Fruit fly (Drosophila melanogaster): ENCODE data around the gene lili.

lili gene

dm6 chr3R:24845148-24845547, 31.3 kb upstream of the lili start:
- TF ChIP-seq CrebA (GFP tag; optimal IDR thresholded peaks at IDR 0.05; ENCODE audit: borderline replicate concordance) = no peak
- no peak for TF ChIP-seq OdsH (GFP tag; optimal IDR thresholded peaks at IDR 0.05)
- no peak for TF ChIP-seq Rel (GFP tag; optimal IDR thresholded peaks at IDR 0.05)
- TF ChIP-seq Rel (tag; optimal IDR thresholded peaks at IDR 0.05) = no peak
- no peak for TF ChIP-seq psq (GFP tag; optimal IDR thresholded peaks at IDR 0.05)
- no peak for TF ChIP-seq fru (GFP tag; optimal IDR thresholded peaks at IDR 0.05)
- no peak for TF ChIP-seq h (GFP tag; optimal IDR thresholded peaks at IDR 0.05)
- TF ChIP-seq sage (GFP tag; optimal IDR thresholded peaks at IDR 0.05) = no peak
- TF ChIP-seq Jra (GFP tag; optimal IDR thresholded peaks at IDR 0.05) = no peak
- no peak for TF ChIP-seq pan (optimal IDR thresholded peaks at IDR 0.05)
- no peak for TF ChIP-seq Vsx2 (GFP tag; optimal IDR thresholded peaks at IDR 0.05; ENCODE audit: partially characterized antibody)
- no peak for TF ChIP-seq Myc (optimal IDR thresholded peaks at IDR 0.05)
- no peak for TF ChIP-seq GATAd (GFP tag; optimal IDR thresholded peaks at IDR 0.05)
- TF ChIP-seq Sp1 (GFP tag; optimal IDR thresholded peaks at IDR 0.05) = no peak
- no peak for TF ChIP-seq CG32264 (GFP tag; optimal IDR thresholded peaks at IDR 0.05)

DNA sequence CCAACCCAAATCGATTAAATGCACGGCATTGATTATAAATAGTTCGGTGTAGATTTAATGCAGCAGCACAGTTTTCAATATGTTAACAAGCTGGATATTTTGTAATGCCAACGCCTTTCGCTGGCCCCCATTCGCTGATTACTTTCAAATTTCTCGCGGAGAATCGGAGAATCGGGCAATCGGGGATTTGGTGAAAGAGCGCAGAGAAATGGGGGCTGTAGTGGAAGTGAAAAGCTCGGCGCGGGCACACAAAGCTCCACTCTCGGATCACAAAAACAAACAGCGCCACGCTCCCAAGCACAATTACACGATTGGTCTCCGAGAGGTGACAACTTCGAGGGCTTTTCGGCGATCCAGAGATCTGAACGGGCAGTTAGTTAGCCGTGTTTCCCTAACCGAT, 27.8 kb upstream of the lili start, which contains the start of gene Esp:
TSS of gene Esp (plus strand) at position 301 of the 400 bp plus-strand sequence.
- TF ChIP-seq lola (GFP tag; optimal IDR thresholded peaks at IDR 0.05) (no peak), CrebA (GFP tag; optimal IDR thresholded peaks at IDR 0.05; ENCODE audit: borderline replicate concordance) (no peak), woc (GFP tag; optimal IDR thresholded peaks at IDR 0.05) (no peak), Sp1 (GFP tag; optimal IDR thresholded peaks at IDR 0.05) (no peak), br (GFP tag; optimal IDR thresholded peaks at IDR 0.05) (no peak), pan (optimal IDR thresholded peaks at IDR 0.05) (no peak), tai (GFP tag; optimal IDR thresholded peaks at IDR 0.05) (no peak), Jra (GFP tag; optimal IDR thresholded peaks at IDR 0.05) (no peak), Myc (optimal IDR thresholded peaks at IDR 0.05) (no peak), sv (GFP tag; optimal IDR thresholded peaks at IDR 0.05) (no peak), Rel (GFP tag; optimal IDR thresholded peaks at IDR 0.05) (no peak), Rel (tag; optimal IDR thresholded peaks at IDR 0.05) (no peak), h (GFP tag; optimal IDR thresholded peaks at IDR 0.05) (no peak), Hr83 (GFP tag; optimal IDR thresholded peaks at IDR 0.05; ENCODE audit: poor library complexity, severe bottlenecking) (no peak), Vsx2 (GFP tag; optimal IDR thresholded peaks at IDR 0.05; ENCODE audit: partially characterized antibody) (no peak)

- TF ChIP-seq br (GFP tag; optimal IDR thresholded peaks at IDR 0.05) (no peak), usp (GFP tag; optimal IDR thresholded peaks at IDR 0.05) (no peak), tai (GFP tag; optimal IDR thresholded peaks at IDR 0.05) (no peak), rgr (GFP tag; optimal IDR thresholded peaks at IDR 0.05) (no peak), Abd-B (GFP tag; optimal IDR thresholded peaks at IDR 0.05) (no peak), pan (optimal IDR thresholded peaks at IDR 0.05) (no peak), CrebA (GFP tag; optimal IDR thresholded peaks at IDR 0.05; ENCODE audit: borderline replicate concordance) (no peak), brk (GFP tag; optimal IDR thresholded peaks at IDR 0.05) (no peak), Dfd (GFP tag; optimal IDR thresholded peaks at IDR 0.05) (no peak), Rel (GFP tag; optimal IDR thresholded peaks at IDR 0.05) (no peak), Rel (tag; optimal IDR thresholded peaks at IDR 0.05) (no peak), sage (GFP tag; optimal IDR thresholded peaks at IDR 0.05) (no peak), CG32264 (GFP tag; optimal IDR thresholded peaks at IDR 0.05) (no peak), Myc (optimal IDR thresholded peaks at IDR 0.05) (no peak), dl (GFP tag; optimal IDR thresholded peaks at IDR 0.05; ENCODE audit: insufficient read depth in 1 of 2, partially characterized antibody in 2 of 2) (no peak), dmrt93B (GFP tag; optimal IDR thresholded peaks at IDR 0.05) (no peak), sv (GFP tag; optimal IDR thresholded peaks at IDR 0.05) (no peak), Vsx2 (GFP tag; optimal IDR thresholded peaks at IDR 0.05; ENCODE audit: partially characterized antibody) (no peak)
These were observed 27.3 kb upstream of the lili start, which contains the start of gene CG33658 for dm6 chr3R:24841063-24841462. TSS of gene CG33658 (minus strand) at chr3R:24841163.

DNA sequence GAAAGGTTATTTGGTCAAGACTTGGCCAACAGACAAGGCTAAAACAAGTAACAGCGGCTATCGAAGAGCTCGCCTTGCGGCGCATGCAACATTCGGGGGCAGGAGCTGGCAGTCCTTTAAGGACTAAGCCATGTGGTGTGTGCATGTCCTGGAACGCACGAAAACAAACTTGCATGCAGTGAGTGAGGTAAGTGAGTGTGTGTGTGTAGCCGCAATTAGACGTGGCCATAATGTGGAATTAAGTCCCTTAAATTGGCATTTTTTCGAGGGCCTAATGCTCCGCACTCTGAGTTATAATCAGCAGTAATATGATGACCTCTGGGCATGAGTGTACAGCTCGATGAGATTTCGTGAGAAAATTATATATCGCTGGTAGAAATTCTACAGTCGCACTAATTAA, 19.8 kb upstream of the lili start, which contains the start of gene sosie:
TSS of gene sosie (plus strand) at position 301 of the 400 bp plus-strand sequence.
- no peak for TF ChIP-seq sage (GFP tag; optimal IDR thresholded peaks at IDR 0.05)
- no peak for TF ChIP-seq usp (GFP tag; optimal IDR thresholded peaks at IDR 0.05)
- no peak for TF ChIP-seq dl (GFP tag; optimal IDR thresholded peaks at IDR 0.05; ENCODE audit: insufficient read depth in 1 of 2, partially characterized antibody in 2 of 2)
- no peak for TF ChIP-seq Dif (GFP tag; optimal IDR thresholded peaks at IDR 0.05; ENCODE audit: partially characterized antibody)
- no peak for TF ChIP-seq Vsx2 (GFP tag; optimal IDR thresholded peaks at IDR 0.05; ENCODE audit: partially characterized antibody)
- no peak for TF ChIP-seq dsf (GFP tag; optimal IDR thresholded peaks at IDR 0.05; ENCODE audit: borderline replicate concordance)
- no peak for TF ChIP-seq CG32264 (GFP tag; optimal IDR thresholded peaks at IDR 0.05)
- no peak for TF ChIP-seq Dfd (GFP tag; optimal IDR thresholded peaks at IDR 0.05)
- TF ChIP-seq lola (GFP tag; optimal IDR thresholded peaks at IDR 0.05) = no peak
- no peak for TF ChIP-seq fru (GFP tag; optimal IDR thresholded peaks at IDR 0.05)
- TF ChIP-seq GATAd (GFP tag; optimal IDR thresholded peaks at IDR 0.05) = no peak
